Worm (Caenorhabditis elegans): ENCODE measurements around the gene abhd-3.2.
A peak's percentile ranks its signal among the peaks of the same experiment; 100 is the strongest.

- peak; percentile 28 for TF ChIP-seq ama-1 (optimal IDR thresholded peaks at IDR 0.05)
- no peak for TF ChIP-seq lin-11 (tag; optimal IDR thresholded peaks at IDR 0.05)
- TF ChIP-seq lin-13 (GFP tag; optimal IDR thresholded peaks at IDR 0.05): no peak
- TF ChIP-seq skn-1 (tag; optimal IDR thresholded peaks at IDR 0.05): no peak
- TF ChIP-seq zag-1 (tag; optimal IDR thresholded peaks at IDR 0.05): no peak
- TF ChIP-seq nhr-25 (tag; optimal IDR thresholded peaks at IDR 0.05): peak; percentile 72
- no peak for TF ChIP-seq nhr-237 (tag; optimal IDR thresholded peaks at IDR 0.05)
- no peak for TF ChIP-seq elt-3 (tag; optimal IDR thresholded peaks at IDR 0.05)
Observed at ce11 chrX:1010627-1011452, 33.0 kb upstream of the abhd-3.2 start.

Measured in whole organism, L2 larva.